Worm (Caenorhabditis elegans) whole organism, late embryonic: ENCODE results near the gene W09G12.10.

Source experiments
- dmd-4 ChIP-seq: sonication (generic microtip); optimal IDR thresholded peaks from 2 replicates; lab custom pipeline; 2016; ENCODE audit warnings: borderline replicate concordance, missing genetic modification characterization, missing compliant biosample characterization
- lin-11 ChIP-seq: fragments of 200-800 bp; sonication (Bioruptor generic); optimal IDR thresholded peaks from 2 replicates; lab custom pipeline; 2018; ENCODE audit warnings: mild to moderate bottlenecking, missing genetic modification characterization, missing compliant biosample characterization

- TF ChIP-seq lin-11 (tag; lab: Kevin White, UChicago) (no peak), dmd-4 (no peak)
Observed at ce11 chrIV:1216290-1216689, 4.8 kb downstream of the W09G12.10 start, which contains the start of gene W09G12.9.
